Worm (Caenorhabditis elegans) whole organism, L4 larva: ENCODE data around the gene F08F1.3.

Source experiments
- F10B5.3 ChIP-seq: sonication (generic microtip); optimal IDR thresholded peaks from 2 replicates; lab custom pipeline; 2016; ENCODE audit warnings: mild to moderate bottlenecking, missing genetic modification characterization, missing compliant biosample characterization
- Y48G9A.11 ChIP-seq: fragments of 200-800 bp; sonication (Bioruptor generic); IDR thresholded peaks from 2 replicates; pipeline ENCODE4 v1.3.6; 2022; ENCODE audit warnings: missing genetic modification reagents, missing genetic modification characterization, missing compliant biosample characterization
- Y75B8A.6 ChIP-seq: fragments of 200-800 bp; sonication (Bioruptor generic); IDR thresholded peaks from 2 replicates; pipeline ENCODE4 v1.3.6; 2022; ENCODE audit warnings: missing genetic modification reagents, missing genetic modification characterization, missing compliant biosample characterization
- ZK337.2 ChIP-seq: fragments of 200-800 bp; sonication (Bioruptor generic); IDR thresholded peaks from 2 replicates; pipeline ENCODE4 v1.3.6; 2022; ENCODE audit warnings: missing genetic modification reagents, missing genetic modification characterization, missing compliant biosample characterization
- ZK546.5 ChIP-seq, 2 experiments: sonication (generic microtip); optimal IDR thresholded peaks; 2 replicates each; lab custom pipeline; 2017; ENCODE audit warnings: missing biosample characterization in 2 of 2, missing genetic modification characterization in 2 of 2
- aha-1 ChIP-seq: fragments of 150-350 bp; peaks from one replicate; lab custom pipeline; 2014; ENCODE audit warnings: missing biosample characterization, missing genetic modification characterization
- ceh-20 ChIP-seq: fragments of 200-800 bp; sonication (Bioruptor generic); IDR thresholded peaks from 2 replicates; pipeline ENCODE4 v1.3.6; 2022; ENCODE audit warnings: missing genetic modification reagents, missing genetic modification characterization, missing compliant biosample characterization
- ceh-28 ChIP-seq: fragments of 150-350 bp; optimal IDR thresholded peaks from 2 replicates; lab custom pipeline; 2014; ENCODE audit warnings: missing biosample characterization, missing genetic modification reagents, missing genetic modification characterization
- ceh-32 ChIP-seq: sonication (generic microtip); optimal IDR thresholded peaks from 2 replicates; lab custom pipeline; 2016; ENCODE audit warnings: mild to moderate bottlenecking, missing genetic modification characterization, missing compliant biosample characterization; ENCODE audit not compliant: poor library complexity
- ceh-44 ChIP-seq: fragments of 200-800 bp; sonication (Bioruptor generic); IDR thresholded peaks from 2 replicates; pipeline ENCODE4 v1.3.6; 2022; ENCODE audit warnings: missing genetic modification reagents, missing genetic modification characterization, missing compliant biosample characterization
- ceh-82 ChIP-seq: sonication (generic microtip); optimal IDR thresholded peaks from 2 replicates; lab custom pipeline; 2017; ENCODE audit warnings: missing biosample characterization, missing genetic modification characterization
- daf-12 ChIP-seq: fragments of 150-350 bp; optimal IDR thresholded peaks from 2 replicates; lab custom pipeline; 2014; ENCODE audit warnings: missing biosample characterization, missing genetic modification reagents, missing genetic modification characterization
- daf-19 ChIP-seq: fragments of 200-800 bp; sonication (Bioruptor generic); conservative IDR thresholded peaks from 2 replicates; pipeline ENCODE4 v1.3.6; 2022; ENCODE audit warnings: missing genetic modification characterization, missing compliant biosample characterization
- dmd-6 ChIP-seq: fragments of 200-800 bp; sonication (Bioruptor generic); IDR thresholded peaks from 2 replicates; pipeline ENCODE4 v1.3.6; 2022; ENCODE audit warnings: missing genetic modification reagents, missing genetic modification characterization, missing compliant biosample characterization
- fkh-10 ChIP-seq: fragments of 150-350 bp; optimal IDR thresholded peaks from 2 replicates; lab custom pipeline; 2014; ENCODE audit warnings: missing biosample characterization, missing genetic modification reagents, missing genetic modification characterization
- gei-8 ChIP-seq: fragments of 200-800 bp; sonication (Bioruptor generic); optimal IDR thresholded peaks from 2 replicates; lab custom pipeline; 2018; ENCODE audit warnings: mild to moderate bottlenecking, missing genetic modification characterization, missing compliant biosample characterization
- hif-1 ChIP-seq, 2 experiments: sonication (generic microtip); optimal IDR thresholded peaks; 2 replicates each; lab custom pipeline; 2016 to 2017; ENCODE audit warnings: missing compliant biosample characterization in 2 of 2, missing genetic modification characterization in 2 of 2, missing genetic modification reagents in 2 of 2, missing genotype in 2 of 2, mild to moderate bottlenecking in 1 of 2
- hlh-11 ChIP-seq: fragments of 200-800 bp; sonication (Bioruptor generic); optimal IDR thresholded peaks from 2 replicates; lab custom pipeline; 2018; ENCODE audit warnings: mild to moderate bottlenecking, missing genetic modification characterization, missing compliant biosample characterization
- hlh-30 ChIP-seq: sonication (generic microtip); optimal IDR thresholded peaks from 2 replicates; lab custom pipeline; 2017; ENCODE audit warnings: antibody characterized with exemption, mild to moderate bottlenecking, missing genetic modification characterization, missing compliant biosample characterization; ENCODE audit not compliant: insufficient read depth
- lim-7 ChIP-seq: fragments of 200-800 bp; sonication (Bioruptor generic); IDR thresholded peaks from 2 replicates; pipeline ENCODE4 v1.3.6; 2022; ENCODE audit warnings: missing genetic modification characterization, missing compliant biosample characterization
- lin-1 ChIP-seq: fragments of 200-800 bp; sonication (Bioruptor generic); IDR thresholded peaks from 2 replicates; pipeline ENCODE4 v1.3.6; 2022; ENCODE audit warnings: missing genetic modification reagents, missing genetic modification characterization, missing compliant biosample characterization
- lin-13 ChIP-seq: fragments of 150-350 bp; optimal IDR thresholded peaks from 2 replicates; lab custom pipeline; 2014; ENCODE audit warnings: missing biosample characterization, missing genetic modification reagents, missing genetic modification characterization
- lsy-2 ChIP-seq, 2 experiments: fragments of 150-350 bp in 1 of 2; sonication (generic microtip) in 1 of 2; optimal IDR thresholded peaks; 2 replicates each; lab custom pipeline; 2014 to 2017; ENCODE audit warnings: missing biosample characterization in 2 of 2, missing genetic modification characterization in 2 of 2
- madf-5 ChIP-seq, 2 experiments: fragments of 200-800 bp; sonication (Bioruptor generic); IDR thresholded peaks; 2 replicates each; pipeline ENCODE4 v1.3.6; 2022; ENCODE audit warnings: missing compliant biosample characterization in 2 of 2, missing genetic modification characterization in 2 of 2
- mdl-1 ChIP-seq, 2 experiments: fragments of 150-350 bp in 1 of 2; sonication (generic microtip) in 1 of 2; optimal IDR thresholded peaks; 2 replicates each; lab custom pipeline; 2014 to 2017; ENCODE audit warnings: missing biosample characterization in 2 of 2, missing genetic modification characterization in 2 of 2
- mep-1 ChIP-seq: fragments of 150-350 bp; sonication (generic microtip); optimal IDR thresholded peaks from 3 replicates; lab custom pipeline; 2014; ENCODE audit warnings: missing biosample characterization, missing genetic modification characterization
- mes-2 ChIP-seq: sonication (generic microtip); optimal IDR thresholded peaks from 2 replicates; lab custom pipeline; 2016; ENCODE audit warnings: missing genotype, mild to moderate bottlenecking, missing genetic modification characterization, missing compliant biosample characterization; ENCODE audit not compliant: poor library complexity, severe bottlenecking
- mxl-2 ChIP-seq: fragments of 200-800 bp; sonication (Bioruptor generic); conservative IDR thresholded peaks from 2 replicates; pipeline ENCODE4 v1.3.6; 2022; ENCODE audit warnings: missing genetic modification reagents, missing genetic modification characterization, missing compliant biosample characterization
- nhr-11 ChIP-seq: fragments of 150-350 bp; optimal IDR thresholded peaks from 2 replicates; lab custom pipeline; 2014; ENCODE audit warnings: missing biosample characterization, missing genetic modification characterization
- nhr-25 ChIP-seq: sonication (generic microtip); optimal IDR thresholded peaks from 2 replicates; lab custom pipeline; 2017; ENCODE audit warnings: missing genetic modification characterization, mild to moderate bottlenecking, missing compliant biosample characterization, antibody characterized with exemption, moderate library complexity, borderline replicate concordance; ENCODE audit not compliant: insufficient read depth
- nhr-77 ChIP-seq: fragments of 150-350 bp; optimal IDR thresholded peaks from 2 replicates; lab custom pipeline; 2014; ENCODE audit warnings: missing biosample characterization, missing genetic modification characterization
- pha-4 ChIP-seq, 2 experiments: fragments of 150-350 bp in 1 of 2; fragments of 200-800 bp in 1 of 2; sonication (Bioruptor generic) in 1 of 2; IDR thresholded peaks in 1 of 2; optimal IDR thresholded peaks in 1 of 2; 2 replicates each; pipeline versions ENCODE4 v1.3.6 to Lab custom; 2014 to 2022; ENCODE audit warnings: missing genetic modification characterization in 2 of 2, missing genetic modification reagents in 2 of 2, missing biosample characterization in 1 of 2, missing compliant biosample characterization in 1 of 2
- rbr-2 ChIP-seq: sonication (generic microtip); optimal IDR thresholded peaks from 2 replicates; lab custom pipeline; 2016; ENCODE audit warnings: missing genotype, missing genetic modification characterization, missing compliant biosample characterization
- snpc-1.2 ChIP-seq: fragments of 200-800 bp; sonication (Bioruptor generic); IDR thresholded peaks from 2 replicates; pipeline ENCODE4 v1.3.6; 2022; ENCODE audit warnings: missing genetic modification reagents, missing genetic modification characterization, missing compliant biosample characterization
- spr-3 ChIP-seq: fragments of 200-800 bp; sonication (Bioruptor generic); optimal IDR thresholded peaks from 2 replicates; lab custom pipeline; 2018; ENCODE audit warnings: mild to moderate bottlenecking, missing genetic modification characterization, missing compliant biosample characterization
- tag-97 ChIP-seq: fragments of 200-800 bp; sonication (Bioruptor generic); IDR thresholded peaks from 2 replicates; pipeline ENCODE4 v1.3.6; 2022; ENCODE audit warnings: missing genetic modification characterization, missing compliant biosample characterization
- tra-1 ChIP-seq: fragments of 200-800 bp; sonication (Bioruptor generic); IDR thresholded peaks from 2 replicates; pipeline ENCODE4 v1.3.6; 2022; ENCODE audit warnings: missing genetic modification reagents, missing genetic modification characterization, missing compliant biosample characterization
- unc-62 ChIP-seq, 3 experiments: fragments of 150-350 bp in 1 of 3; sonication (generic microtip); optimal IDR thresholded peaks in 2 of 3; peaks in 1 of 3; 1 replicate in 1 of 3; 2 replicates in 2 of 3; lab custom pipeline; 2014 to 2017; ENCODE audit warnings: missing biosample characterization in 3 of 3, missing genetic modification characterization in 3 of 3, missing genetic modification reagents in 3 of 3, missing genotype in 1 of 3
- zfp-2 ChIP-seq: sonication (generic microtip); optimal IDR thresholded peaks from 2 replicates; lab custom pipeline; 2016; ENCODE audit warnings: mild to moderate bottlenecking, missing genetic modification characterization, missing compliant biosample characterization
- zfp-3 ChIP-seq: fragments of 200-800 bp; sonication (Bioruptor generic); conservative IDR thresholded peaks from 2 replicates; pipeline ENCODE4 v1.3.6; 2022; ENCODE audit warnings: missing genetic modification reagents, missing genetic modification characterization, missing compliant biosample characterization
- zip-2 ChIP-seq: fragments of 150-350 bp; optimal IDR thresholded peaks from 2 replicates; lab custom pipeline; 2014; ENCODE audit warnings: missing biosample characterization, missing genetic modification characterization

Gene F08F1.3

DNA sequence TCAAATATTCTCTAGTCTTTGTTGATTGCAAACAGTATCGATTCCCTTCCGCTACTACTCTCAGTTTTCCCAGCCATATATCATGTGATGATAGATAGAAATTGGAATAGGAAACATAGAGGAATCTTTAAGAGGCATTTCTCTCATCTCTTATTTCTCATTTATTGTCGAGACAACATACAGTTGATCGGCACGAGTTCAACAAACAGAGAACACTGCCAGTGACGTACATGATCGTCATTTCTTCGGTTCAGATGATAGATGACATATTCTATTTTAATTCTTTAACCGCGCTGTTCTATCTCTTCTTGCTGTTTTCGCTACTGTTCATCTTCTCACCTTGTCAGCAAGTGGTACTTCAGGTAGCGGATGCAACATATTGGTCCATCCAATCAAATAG, 46.5 kb downstream of the F08F1.3 start (continued):
- TF ChIP-seq mxl-2 (GFP tag; lab: Robert Waterston, UW) (no peak), hif-1 (tag; optimal IDR thresholded peaks at IDR 0.05; lab: Kevin White, UChicago) (no peak), aha-1 (tag; lab: Kevin White, UChicago) (peak; percentile 98)

DNA sequence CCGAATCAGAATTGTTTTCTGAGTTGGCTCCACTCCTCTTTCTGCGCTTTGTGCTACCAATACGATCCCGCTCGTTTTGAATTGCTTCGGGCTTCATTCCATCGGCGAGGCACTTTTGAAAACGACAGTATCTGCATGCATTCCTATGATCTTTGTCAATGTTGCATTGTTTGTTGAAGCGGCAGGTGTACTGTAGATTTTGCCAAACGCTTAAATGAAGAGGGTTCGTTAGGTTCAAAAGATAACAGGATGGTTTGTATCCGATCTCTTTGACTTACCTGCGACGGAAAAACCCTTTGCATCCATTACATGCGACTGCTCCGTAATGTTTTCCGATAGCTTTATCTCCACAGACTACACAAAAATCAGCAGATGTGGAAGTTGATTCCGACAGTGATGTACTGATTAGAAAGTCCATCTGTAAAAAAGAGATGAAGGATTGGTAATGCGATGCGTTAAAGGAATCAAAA, 47.2 kb downstream of the F08F1.3 start, which contains the start of gene nhr-14:
TSS of gene nhr-14 (minus strand) at position 420 of the 470 bp plus-strand sequence.
- TF ChIP-seq fkh-10 (no peak), ZK546.5 (tag; optimal IDR thresholded peaks at IDR 0.05; lab: Kevin White, UChicago) (no peak), aha-1 (tag; lab: Kevin White, UChicago) (peak; percentile 74), unc-62 (GFP tag; optimal IDR thresholded peaks at IDR 0.05 in 1 of 2; lab: Kevin White, UChicago) (peak in 1 of 2 experiments; percentile 82), unc-62 (tag; optimal IDR thresholded peaks at IDR 0.05; lab: Kevin White, UChicago) (no peak), snpc-1.2 (GFP tag; lab: Robert Waterston, UW) (no peak), lim-7 (GFP tag; lab: Robert Waterston, UW) (no peak), daf-19 (GFP tag; lab: Robert Waterston, UW) (no peak), zfp-3 (GFP tag; lab: Robert Waterston, UW) (no peak), Y48G9A.11 (no peak), tag-97 (GFP tag; lab: Robert Waterston, UW) (no peak), gei-8 (GFP tag; lab: Kevin White, UChicago) (no peak)

DNA sequence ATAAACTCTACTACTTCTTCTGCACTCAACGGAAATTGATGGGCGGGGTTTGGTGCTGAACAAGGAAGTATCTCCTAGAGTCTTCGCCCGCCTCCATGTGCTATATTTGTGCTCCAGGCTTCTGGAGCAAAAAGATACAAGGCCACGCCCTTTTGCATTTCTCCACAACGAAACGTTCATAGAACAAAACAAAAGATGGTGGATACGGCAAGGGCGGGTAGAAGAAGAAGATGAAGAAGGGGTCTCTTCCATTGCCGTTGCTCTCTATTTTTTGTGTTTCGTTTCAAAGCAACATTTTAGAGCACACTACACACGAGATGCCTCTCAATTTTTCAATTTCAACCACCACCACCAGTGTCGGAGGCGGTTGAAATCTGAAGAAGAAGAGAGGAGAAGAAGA, 47.7 kb downstream of the F08F1.3 start:
- TF ChIP-seq tra-1 (GFP tag; lab: Robert Waterston, UW) (0 out of 2 replicates have a peak, but pooled peaks have one; percentile 27), ceh-28 (tag; lab: Kevin White, UChicago) (no peak), ceh-32 (no peak), fkh-10 (peak; percentile 61), F10B5.3 (no peak), dmd-6 (GFP tag; lab: Robert Waterston, UW) (0 out of 2 replicates have a peak, but pooled peaks have one; percentile 6), nhr-11 (tag; lab: Kevin White, UChicago) (no peak), daf-12 (tag; lab: Kevin White, UChicago) (no peak), zfp-2 (tag; lab: Kevin White, UChicago) (no peak), pha-4 (GFP tag; IDR thresholded peaks at IDR 0.05; lab: Robert Waterston, UW) (no peak), pha-4 (tag; optimal IDR thresholded peaks at IDR 0.05; lab: Kevin White, UChicago) (no peak), lsy-2 (tag; optimal IDR thresholded peaks at IDR 0.05; lab: Kevin White, UChicago) (peak in 1 of 2 experiments; percentile 10), mep-1 (tag; lab: Kevin White, UChicago) (peak; percentile 12), mes-2 (peak; percentile 11), lin-13 (no peak), hlh-30 (tag; lab: Kevin White, UChicago) (peak; percentile 7), spr-3 (GFP tag; lab: Kevin White, UChicago) (no peak), aha-1 (tag; lab: Kevin White, UChicago) (peak; percentile 77), mdl-1 (tag; optimal IDR thresholded peaks at IDR 0.05; lab: Kevin White, UChicago) (peak in 1 of 2 experiments; percentile 46), gei-8 (GFP tag; lab: Kevin White, UChicago) (peak; percentile 31)

DNA sequence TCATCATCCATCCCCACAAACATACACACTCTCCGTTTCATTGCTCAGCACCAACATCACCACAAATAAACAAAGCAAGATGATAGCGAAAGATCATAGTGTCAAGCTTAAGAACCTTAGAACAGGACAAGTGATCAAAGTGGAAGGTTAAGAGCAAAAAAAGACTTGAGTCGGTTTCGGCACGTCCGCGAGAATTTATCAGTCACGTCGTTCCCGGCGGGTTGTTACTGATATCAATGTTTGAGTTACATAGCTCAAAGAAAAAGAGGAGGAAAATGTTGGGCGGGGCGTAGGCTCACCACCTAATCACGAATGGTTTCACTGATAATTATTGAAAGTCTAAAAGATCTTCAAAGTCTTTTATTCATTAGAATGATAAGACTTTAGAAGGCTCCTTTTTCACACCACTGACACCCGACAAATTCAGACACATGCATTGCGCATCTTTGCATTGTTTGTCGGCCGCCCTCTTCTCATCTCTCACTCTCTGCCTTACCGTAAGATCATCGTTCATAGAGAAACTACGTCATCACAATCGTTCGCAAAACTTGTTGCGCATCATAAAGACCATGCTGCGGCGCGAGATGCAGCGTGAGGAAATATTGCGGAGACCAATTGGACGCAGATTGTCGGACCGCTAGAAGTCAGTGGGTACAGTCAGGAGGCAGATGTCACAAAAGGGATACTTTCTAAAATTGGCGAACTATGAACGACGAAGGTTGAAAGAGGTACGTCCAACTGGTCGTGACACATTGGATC, 48.6 kb downstream of the F08F1.3 start:
- TF ChIP-seq nhr-11 (tag; lab: Kevin White, UChicago) (peak; percentile 22), ceh-20 (GFP tag; lab: Robert Waterston, UW) (peak; percentile 39; the same call in 1 of the 2 replicates), mep-1 (tag; lab: Kevin White, UChicago) (peak; percentile 86), dmd-6 (GFP tag; lab: Robert Waterston, UW) (peak; percentile 13), unc-62 (GFP tag; optimal IDR thresholded peaks at IDR 0.05 in 1 of 2; lab: Kevin White, UChicago) (peak in 1 of 2 experiments; percentile 100), unc-62 (tag; optimal IDR thresholded peaks at IDR 0.05; lab: Kevin White, UChicago) (no peak), aha-1 (tag; lab: Kevin White, UChicago) (peak; percentile 98), lin-1 (GFP tag; lab: Robert Waterston, UW) (no peak), mes-2 (peak; percentile 10), ceh-82 (no peak), ceh-44 (GFP tag; lab: Robert Waterston, UW) (no peak), ZK337.2 (GFP tag; lab: Robert Waterston, UW) (no peak), nhr-25 (peak; percentile 86), madf-5 (GFP tag; IDR thresholded peaks at IDR 0.05; lab: Robert Waterston, UW) (peak in 1 of 2 experiments; percentile 65; a peak in 1 of 4 replicates), Y75B8A.6 (GFP tag; lab: Robert Waterston, UW) (no peak), hlh-11 (peak; percentile 95), zip-2 (no peak), rbr-2 (peak; percentile 37), nhr-77 (tag; lab: Kevin White, UChicago) (peak; percentile 24)
